Fruit fly (Drosophila melanogaster): ENCODE results near the gene CG32856.

Gene CG32856

dm6 chr3R:15985762-15986214 lies 20.6 kb upstream of the CG32856 start, which contains the start of gene srp (continued):
- TF ChIP-seq Mes4 (GFP tag; optimal IDR thresholded peaks at IDR 0.05) (no peak), CG7786 (GFP tag; optimal IDR thresholded peaks at IDR 0.05) (no peak), Med (GFP tag) (peak; percentile 94), crol (GFP tag; IDR thresholded peaks at IDR 0.05) (peak; percentile 13; the same call in 1 of the 2 replicates), chinmo (GFP tag; IDR thresholded peaks at IDR 0.05; ENCODE audit: partially characterized antibody) (0 out of 4 replicates have a peak, but pooled peaks have one; percentile 42), CHES-1-like (GFP tag; optimal IDR thresholded peaks at IDR 0.05) (no peak), Atf3 (GFP tag; optimal IDR thresholded peaks at IDR 0.05) (no peak), odd (GFP tag; optimal IDR thresholded peaks at IDR 0.05) (no peak), grn (GFP tag; optimal IDR thresholded peaks at IDR 0.05) (peak; percentile 96), CG2199 (GFP tag; IDR thresholded peaks at IDR 0.05) (0 out of 3 replicates have a peak, but pooled peaks have one; percentile 21), CG30020 (tag; optimal IDR thresholded peaks at IDR 0.05) (no peak), CG13894 (tag; optimal IDR thresholded peaks at IDR 0.05) (no peak), CG14014 (GFP tag; IDR thresholded peaks at IDR 0.05) (0 out of 2 replicates have a peak, but pooled peaks have one; percentile 10), Stat92E (GFP tag; optimal IDR thresholded peaks at IDR 0.05) (no peak), CG1832 (GFP tag; optimal IDR thresholded peaks at IDR 0.05) (peak; percentile 55), Deaf1 (tag; optimal IDR thresholded peaks at IDR 0.05) (peak; percentile 78), gro (GFP tag; optimal IDR thresholded peaks at IDR 0.05) (no peak), Sox100B (GFP tag; optimal IDR thresholded peaks at IDR 0.05) (no peak), Oli (tag; optimal IDR thresholded peaks at IDR 0.05) (no peak), HLH4C (GFP tag; IDR thresholded peaks at IDR 0.05; ENCODE audit: partially characterized antibody) (no peak), Nf-YB (GFP tag; optimal IDR thresholded peaks at IDR 0.05) (peak; percentile 89), Side (GFP tag; optimal IDR thresholded peaks at IDR 0.05) (no peak), CG34376 (GFP tag; optimal IDR thresholded peaks at IDR 0.05) (peak; percentile 88), exex (tag; optimal IDR thresholded peaks at IDR 0.05) (peak; percentile 90), H15 (GFP tag; IDR thresholded peaks at IDR 0.05) (no peak), CG33213 (GFP tag; optimal IDR thresholded peaks at IDR 0.05) (no peak), shn (GFP tag; optimal IDR thresholded peaks at IDR 0.05) (peak; percentile 57), CG4360 (GFP tag; IDR thresholded peaks at IDR 0.05) (no peak), mirr (GFP tag; optimal IDR thresholded peaks at IDR 0.05) (peak; percentile 86), CG11093 (GFP tag; IDR thresholded peaks at IDR 0.05) (no peak), sr (GFP tag; IDR thresholded peaks at IDR 0.05) (no peak), croc (GFP tag; conservative IDR thresholded peaks at IDR 0.05) (no peak), tio (GFP tag; optimal IDR thresholded peaks at IDR 0.05) (no peak), Hey (tag; optimal IDR thresholded peaks at IDR 0.05) (peak; percentile 9), zf30C (GFP tag; optimal IDR thresholded peaks at IDR 0.05) (no peak)

- TF ChIP-seq CG16863 (GFP tag; optimal IDR thresholded peaks at IDR 0.05) (peak; percentile 13), tap (tag; optimal IDR thresholded peaks at IDR 0.05) (peak; percentile 11), cato (GFP tag; optimal IDR thresholded peaks at IDR 0.05; ENCODE audit: borderline replicate concordance) (no peak), sisA (GFP tag; IDR thresholded peaks at IDR 0.05) (no peak; the same call in 1 of the 2 replicates), Kr (GFP tag; optimal IDR thresholded peaks at IDR 0.05) (no peak), run (tag; optimal IDR thresholded peaks at IDR 0.05) (no peak), CG1792 (GFP tag; optimal IDR thresholded peaks at IDR 0.05) (no peak), pfk (GFP tag; optimal IDR thresholded peaks at IDR 0.05) (no peak), Med (GFP tag) (peak; percentile 66), CG12299 (tag; optimal IDR thresholded peaks at IDR 0.05) (no peak), pzg (GFP tag; optimal IDR thresholded peaks at IDR 0.05) (no peak), abd-A (tag; optimal IDR thresholded peaks at IDR 0.05) (no peak), salm (tag; optimal IDR thresholded peaks at IDR 0.05) (no peak), Atf-2 (GFP tag; optimal IDR thresholded peaks at IDR 0.05) (no peak), CG12071 (GFP tag; optimal IDR thresholded peaks at IDR 0.05) (no peak), lab (GFP tag; optimal IDR thresholded peaks at IDR 0.05) (peak; percentile 55), CG7839 (tag; optimal IDR thresholded peaks at IDR 0.05) (peak; percentile 66)
Observed at dm6 chr3R:15984483-15985118, 19.4 kb upstream of the CG32856 start.

Data from whole organism, embryonic.